Fruit fly (Drosophila melanogaster): ENCODE results near the gene Arpc3B.

dm6 chrX:17113324-17113723 lies 7.7 kb upstream of the Arpc3B start:
- no peak for TF ChIP-seq CG5180 (GFP tag; optimal IDR thresholded peaks at IDR 0.05)
- TF ChIP-seq insv (GFP tag; optimal IDR thresholded peaks at IDR 0.05), result no peak
- no peak for TF ChIP-seq gsb (GFP tag; IDR thresholded peaks at IDR 0.05)

Measured in whole organism, embryonic.